Worm (Caenorhabditis elegans) whole organism, L1 larva: ENCODE data around the gene tmem-132.
A peak's percentile ranks its signal among the peaks of the same experiment; 100 is the strongest.

Experiments used
- C34B4.2 ChIP-seq: sonication (generic microtip); optimal IDR thresholded peaks from 2 replicates; lab custom pipeline; 2017; ENCODE audit warnings: mild to moderate bottlenecking, missing genetic modification characterization, missing compliant biosample characterization
- aly-2 ChIP-seq: fragments of 150-350 bp; optimal IDR thresholded peaks from 2 replicates; lab custom pipeline; 2014; ENCODE audit warnings: missing biosample characterization, missing genetic modification characterization
- ceh-82 ChIP-seq, 3 experiments: fragments of 150-350 bp in 1 of 3; sonication (generic microtip) in 2 of 3; optimal IDR thresholded peaks; 2 replicates each; lab custom pipeline; 2014 to 2017; ENCODE audit warnings: missing biosample characterization in 3 of 3, missing genetic modification characterization in 3 of 3
- ces-1 ChIP-seq: fragments of 150-350 bp; optimal IDR thresholded peaks from 2 replicates; lab custom pipeline; 2014; ENCODE audit warnings: missing biosample characterization, missing genetic modification reagents, missing genetic modification characterization
- efl-1 ChIP-seq, 4 experiments: fragments of 150-350 bp; optimal IDR thresholded peaks in 3 of 4; peaks in 1 of 4; 1 replicate in 1 of 4; 2 replicates in 3 of 4; lab custom pipeline; 2014; ENCODE audit warnings: missing biosample characterization in 2 of 4, missing genetic modification characterization in 2 of 4, missing genetic modification reagents in 2 of 4
- elt-2 ChIP-seq: sonication (generic microtip); optimal IDR thresholded peaks from 2 replicates; lab custom pipeline; 2016; ENCODE audit warnings: missing genetic modification characterization, mild to moderate bottlenecking, inconsistent platforms, missing compliant biosample characterization, missing genetic modification reagents
- elt-3 ChIP-seq, 6 experiments: fragments of 150-350 bp in 1 of 6; sonication (generic microtip); optimal IDR thresholded peaks; 2 replicates each; lab custom pipeline; 2017 to 2018; ENCODE audit warnings: missing biosample characterization in 6 of 6, missing genetic modification characterization in 6 of 6, inconsistent platforms in 1 of 6
- fos-1 ChIP-seq: fragments of 150-350 bp; optimal IDR thresholded peaks from 2 replicates; lab custom pipeline; 2014; ENCODE audit warnings: missing biosample characterization, missing genetic modification characterization
- jun-1 ChIP-seq: fragments of 150-350 bp; optimal IDR thresholded peaks from 2 replicates; lab custom pipeline; 2014; ENCODE audit warnings: missing biosample characterization, missing genetic modification reagents, missing genetic modification characterization
- lin-13 ChIP-seq: fragments of 150-350 bp; optimal IDR thresholded peaks from 2 replicates; lab custom pipeline; 2014; ENCODE audit warnings: missing biosample characterization, missing genetic modification reagents, missing genetic modification characterization
- lin-14 ChIP-seq: fragments of 200-800 bp; sonication (Bioruptor generic); optimal IDR thresholded peaks from 2 replicates; lab custom pipeline; 2018; ENCODE audit warnings: mild to moderate bottlenecking, missing genetic modification characterization, moderate library complexity, missing compliant biosample characterization
- lin-15B ChIP-seq: fragments of 150-350 bp; sonication (generic microtip); optimal IDR thresholded peaks from 3 replicates; lab custom pipeline; 2014; ENCODE audit warnings: missing biosample characterization, missing genetic modification characterization
- lin-35 ChIP-seq, 2 experiments: fragments of 150-350 bp; optimal IDR thresholded peaks; 2 replicates each; lab custom pipeline; 2014; ENCODE audit warnings: missing biosample characterization in 2 of 2, missing genetic modification characterization in 2 of 2, missing genetic modification reagents in 2 of 2
- nhr-76 ChIP-seq: sonication (generic microtip); optimal IDR thresholded peaks from 2 replicates; lab custom pipeline; 2017; ENCODE audit warnings: missing biosample characterization, missing genetic modification characterization
- nhr-85 ChIP-seq: sonication (generic microtip); peaks from one replicate; lab custom pipeline; 2016; ENCODE audit warnings: missing genetic modification characterization, inconsistent platforms, missing compliant biosample characterization
- nhr-90 ChIP-seq: sonication (generic microtip); optimal IDR thresholded peaks from 2 replicates; lab custom pipeline; 2016; ENCODE audit warnings: mild to moderate bottlenecking, missing genetic modification characterization, missing compliant biosample characterization; ENCODE audit not compliant: poor library complexity
- skn-1 ChIP-seq: fragments of 150-350 bp; optimal IDR thresholded peaks from 2 replicates; lab custom pipeline; 2014; ENCODE audit warnings: missing biosample characterization, missing genetic modification characterization
- snu-23 ChIP-seq: sonication (generic microtip); optimal IDR thresholded peaks from 2 replicates; lab custom pipeline; 2016; ENCODE audit warnings: missing genetic modification characterization, missing compliant biosample characterization
- sptf-1 ChIP-seq: fragments of 150-350 bp; optimal IDR thresholded peaks from 2 replicates; lab custom pipeline; 2014; ENCODE audit warnings: missing biosample characterization, missing genetic modification characterization
- tlp-1 ChIP-seq: fragments of 150-350 bp; optimal IDR thresholded peaks from 2 replicates; lab custom pipeline; 2014; ENCODE audit warnings: missing biosample characterization, missing genetic modification characterization
- unc-30 ChIP-seq: sonication (generic microtip); optimal IDR thresholded peaks from 2 replicates; lab custom pipeline; 2017; ENCODE audit warnings: missing biosample characterization, missing genetic modification characterization
- unc-62 ChIP-seq: fragments of 150-350 bp; optimal IDR thresholded peaks from 2 replicates; lab custom pipeline; 2014; ENCODE audit warnings: missing biosample characterization, missing genetic modification reagents, missing genetic modification characterization
- zip-4 ChIP-seq: fragments of 200-800 bp; sonication (Bioruptor generic); optimal IDR thresholded peaks from 2 replicates; lab custom pipeline; 2018; ENCODE audit warnings: mild to moderate bottlenecking, missing genetic modification characterization, moderate library complexity, missing compliant biosample characterization

The tmem-132 gene

ce11 chrIII:2678017-2678416, 38.4 kb downstream of the tmem-132 start:
- TF ChIP-seq lin-15B (tag; lab: Kevin White, UChicago) (no peak), unc-30 (tag; lab: Kevin White, UChicago) (no peak), unc-62 (GFP tag; lab: Kevin White, UChicago) (no peak), zip-4 (GFP tag; lab: Kevin White, UChicago) (no peak), nhr-90 (tag; lab: Kevin White, UChicago) (no peak), ces-1 (GFP tag; lab: Kevin White, UChicago) (no peak), elt-2 (tag; lab: Kevin White, UChicago) (no peak), C34B4.2 (tag; lab: Kevin White, UChicago) (no peak), aly-2 (tag; lab: Kevin White, UChicago) (no peak), skn-1 (tag; lab: Kevin White, UChicago) (no peak), lin-13 (GFP tag; lab: Kevin White, UChicago) (no peak), ceh-82 (tag; optimal IDR thresholded peaks at IDR 0.05; lab: Kevin White, UChicago) (no peak), tlp-1 (tag; lab: Kevin White, UChicago) (no peak), sptf-1 (tag; lab: Kevin White, UChicago) (no peak)

ce11 chrIII:2676097-2676496, 40.3 kb downstream of the tmem-132 start:
- TF ChIP-seq elt-3 (tag; optimal IDR thresholded peaks at IDR 0.05; lab: Kevin White, UChicago) (peak in 3 of 6 experiments; percentile 49 to 76 (median 67)), lin-14 (GFP tag; lab: Kevin White, UChicago) (peak; percentile 64), lin-35 (GFP tag; optimal IDR thresholded peaks at IDR 0.05; lab: Kevin White, UChicago) (peak in 1 of 2 experiments; percentile 38), nhr-85 (tag; lab: Kevin White, UChicago) (peak; percentile 71), snu-23 (peak; percentile 34), jun-1 (tag; lab: Kevin White, UChicago) (no peak), nhr-76 (tag; lab: Kevin White, UChicago) (no peak), elt-2 (tag; lab: Kevin White, UChicago) (peak; percentile 14)

ce11 chrIII:2675449-2675848, 41.0 kb downstream of the tmem-132 start:
- TF ChIP-seq aly-2 (tag; lab: Kevin White, UChicago): no peak

ce11 chrIII:2657783-2658182, 58.6 kb downstream of the tmem-132 start, which contains the start of gene let-805:
let-805 (plus strand) TSS chrIII:2658083.
- TF ChIP-seq snu-23: no peak
- no peak for TF ChIP-seq fos-1 (tag; lab: Kevin White, UChicago)
- TF ChIP-seq nhr-85 (tag; lab: Kevin White, UChicago): peak; percentile 12
- TF ChIP-seq efl-1 (optimal IDR thresholded peaks at IDR 0.05; lab: Kevin White, UChicago): no peak
- TF ChIP-seq efl-1 (GFP tag; optimal IDR thresholded peaks at IDR 0.05 in 1 of 2; lab: Kevin White, UChicago): peak in 1 of 2 experiments; percentile 65
